Worm (Caenorhabditis elegans) whole organism, L4 larva: ENCODE data around the gene tmem-120.

Source experiments
- D1046.2 ChIP-seq: fragments of 200-800 bp; sonication (Bioruptor generic); IDR thresholded peaks from 2 replicates; pipeline ENCODE4 v1.3.6; 2022; ENCODE audit warnings: missing genetic modification characterization, missing compliant biosample characterization
- T26A8.4 ChIP-seq: fragments of 200-800 bp; sonication (Bioruptor generic); IDR thresholded peaks from 2 replicates; pipeline ENCODE4 v1.3.6; 2022; ENCODE audit warnings: missing genetic modification characterization, missing compliant biosample characterization
- aha-1 ChIP-seq: fragments of 150-350 bp; peaks from one replicate; lab custom pipeline; 2014; ENCODE audit warnings: missing biosample characterization, missing genetic modification characterization
- ceh-44 ChIP-seq: fragments of 200-800 bp; sonication (Bioruptor generic); IDR thresholded peaks from 2 replicates; pipeline ENCODE4 v1.3.6; 2022; ENCODE audit warnings: missing genetic modification reagents, missing genetic modification characterization, missing compliant biosample characterization
- ceh-82 ChIP-seq: sonication (generic microtip); optimal IDR thresholded peaks from 2 replicates; lab custom pipeline; 2017; ENCODE audit warnings: missing biosample characterization, missing genetic modification characterization
- cey-2 ChIP-seq: sonication (generic microtip); optimal IDR thresholded peaks from 3 replicates; lab custom pipeline; 2017; ENCODE audit warnings: missing genetic modification characterization, mild to moderate bottlenecking, missing compliant biosample characterization, antibody characterized with exemption, borderline replicate concordance; ENCODE audit not compliant: insufficient read depth
- dmd-6 ChIP-seq: fragments of 200-800 bp; sonication (Bioruptor generic); IDR thresholded peaks from 2 replicates; pipeline ENCODE4 v1.3.6; 2022; ENCODE audit warnings: missing genetic modification reagents, missing genetic modification characterization, missing compliant biosample characterization
- dpl-1 ChIP-seq: fragments of 150-350 bp; optimal IDR thresholded peaks from 2 replicates; lab custom pipeline; 2014; ENCODE audit warnings: missing biosample characterization, missing genetic modification reagents, missing genetic modification characterization
- dve-1 ChIP-seq: sonication (generic microtip); optimal IDR thresholded peaks from 2 replicates; lab custom pipeline; 2017; ENCODE audit warnings: antibody characterized with exemption, mild to moderate bottlenecking, missing genetic modification characterization, missing compliant biosample characterization; ENCODE audit not compliant: insufficient read depth
- fkh-10 ChIP-seq: fragments of 150-350 bp; optimal IDR thresholded peaks from 2 replicates; lab custom pipeline; 2014; ENCODE audit warnings: missing biosample characterization, missing genetic modification reagents, missing genetic modification characterization
- hif-1 ChIP-seq, 2 experiments: sonication (generic microtip); optimal IDR thresholded peaks; 2 replicates each; lab custom pipeline; 2016 to 2017; ENCODE audit warnings: missing compliant biosample characterization in 2 of 2, missing genetic modification characterization in 2 of 2, missing genetic modification reagents in 2 of 2, missing genotype in 2 of 2, mild to moderate bottlenecking in 1 of 2
- hmg-1.1 ChIP-seq: fragments of 200-800 bp; sonication (Bioruptor generic); IDR thresholded peaks from 2 replicates; pipeline ENCODE4 v1.3.6; 2022; ENCODE audit warnings: missing genetic modification reagents, missing genetic modification characterization, missing compliant biosample characterization
- lim-7 ChIP-seq: fragments of 200-800 bp; sonication (Bioruptor generic); IDR thresholded peaks from 2 replicates; pipeline ENCODE4 v1.3.6; 2022; ENCODE audit warnings: missing genetic modification characterization, missing compliant biosample characterization
- lin-1 ChIP-seq: fragments of 200-800 bp; sonication (Bioruptor generic); IDR thresholded peaks from 2 replicates; pipeline ENCODE4 v1.3.6; 2022; ENCODE audit warnings: missing genetic modification reagents, missing genetic modification characterization, missing compliant biosample characterization
- lin-13 ChIP-seq: fragments of 150-350 bp; optimal IDR thresholded peaks from 2 replicates; lab custom pipeline; 2014; ENCODE audit warnings: missing biosample characterization, missing genetic modification reagents, missing genetic modification characterization
- lin-38 ChIP-seq: fragments of 200-800 bp; sonication (Bioruptor generic); IDR thresholded peaks from 2 replicates; pipeline ENCODE4 v1.3.6; 2022; ENCODE audit warnings: missing genetic modification reagents, missing genetic modification characterization, missing compliant biosample characterization
- lsy-2 ChIP-seq, 2 experiments: fragments of 150-350 bp in 1 of 2; sonication (generic microtip) in 1 of 2; optimal IDR thresholded peaks; 2 replicates each; lab custom pipeline; 2014 to 2017; ENCODE audit warnings: missing biosample characterization in 2 of 2, missing genetic modification characterization in 2 of 2
- mdt-29 ChIP-seq: fragments of 200-800 bp; sonication (Bioruptor generic); IDR thresholded peaks from 2 replicates; pipeline ENCODE4 v1.3.6; 2022; ENCODE audit warnings: missing genetic modification reagents, missing genetic modification characterization, missing compliant biosample characterization
- mep-1 ChIP-seq: fragments of 150-350 bp; sonication (generic microtip); optimal IDR thresholded peaks from 3 replicates; lab custom pipeline; 2014; ENCODE audit warnings: missing biosample characterization, missing genetic modification characterization
- mes-2 ChIP-seq: sonication (generic microtip); optimal IDR thresholded peaks from 2 replicates; lab custom pipeline; 2016; ENCODE audit warnings: missing genotype, mild to moderate bottlenecking, missing genetic modification characterization, missing compliant biosample characterization; ENCODE audit not compliant: poor library complexity, severe bottlenecking
- nhr-25 ChIP-seq: sonication (generic microtip); optimal IDR thresholded peaks from 2 replicates; lab custom pipeline; 2017; ENCODE audit warnings: missing genetic modification characterization, mild to moderate bottlenecking, missing compliant biosample characterization, antibody characterized with exemption, moderate library complexity, borderline replicate concordance; ENCODE audit not compliant: insufficient read depth
- nhr-42 ChIP-seq: fragments of 200-800 bp; sonication (Bioruptor generic); IDR thresholded peaks from 2 replicates; pipeline ENCODE4 v1.3.6; 2022; ENCODE audit warnings: missing genetic modification characterization, missing compliant biosample characterization
- nhr-6 ChIP-seq: fragments of 150-350 bp; optimal IDR thresholded peaks from 2 replicates; lab custom pipeline; 2014; ENCODE audit warnings: missing biosample characterization, missing genetic modification characterization
- nhr-77 ChIP-seq: fragments of 150-350 bp; optimal IDR thresholded peaks from 2 replicates; lab custom pipeline; 2014; ENCODE audit warnings: missing biosample characterization, missing genetic modification characterization
- pqm-1 ChIP-seq: sonication (generic microtip); optimal IDR thresholded peaks from 2 replicates; lab custom pipeline; 2017; ENCODE audit warnings: missing biosample characterization, missing genetic modification characterization
- set-16 ChIP-seq: fragments of 200-800 bp; sonication (Bioruptor generic); IDR thresholded peaks from 2 replicates; pipeline ENCODE4 v1.3.6; 2022; ENCODE audit warnings: missing genetic modification reagents, missing genetic modification characterization, missing compliant biosample characterization
- unc-62 ChIP-seq, 3 experiments: fragments of 150-350 bp in 1 of 3; sonication (generic microtip); optimal IDR thresholded peaks in 2 of 3; peaks in 1 of 3; 1 replicate in 1 of 3; 2 replicates in 2 of 3; lab custom pipeline; 2014 to 2017; ENCODE audit warnings: missing biosample characterization in 3 of 3, missing genetic modification characterization in 3 of 3, missing genetic modification reagents in 3 of 3, missing genotype in 1 of 3
- zfp-3 ChIP-seq: fragments of 200-800 bp; sonication (Bioruptor generic); conservative IDR thresholded peaks from 2 replicates; pipeline ENCODE4 v1.3.6; 2022; ENCODE audit warnings: missing genetic modification reagents, missing genetic modification characterization, missing compliant biosample characterization

Gene tmem-120

DNA sequence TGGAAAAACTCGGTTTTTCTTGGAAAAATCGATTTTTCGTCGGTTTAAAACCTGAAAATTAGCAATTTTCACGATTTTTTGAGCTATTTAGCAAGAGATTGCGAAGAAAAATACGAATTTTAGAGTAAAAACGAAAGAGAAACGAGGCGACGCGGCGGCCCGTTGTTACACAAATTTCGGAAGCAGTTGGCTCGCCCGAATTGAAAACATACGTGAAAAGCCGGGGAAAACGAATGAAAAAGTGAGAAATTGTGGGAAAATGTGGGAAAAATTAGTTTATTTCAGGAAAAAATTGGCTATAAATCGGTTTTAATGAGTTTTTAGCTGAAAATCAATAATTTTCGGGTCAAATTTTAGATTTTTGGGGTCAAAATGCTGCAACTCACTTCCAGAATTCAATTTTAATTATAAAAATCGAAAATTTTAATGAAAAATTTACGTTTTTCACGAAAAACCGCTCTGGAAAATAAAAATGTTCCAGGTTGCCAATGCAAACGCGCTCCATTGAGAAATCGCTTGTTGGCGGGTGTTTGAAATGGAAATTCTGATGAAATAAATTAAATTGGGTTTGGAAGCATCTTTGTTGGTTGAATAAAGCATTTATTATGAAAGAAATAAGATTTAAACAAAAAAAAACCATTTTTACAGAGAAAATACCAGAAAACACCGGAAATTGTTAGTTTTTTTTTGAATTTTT is 15.1 kb upstream of the tmem-120 start, which contains the start of gene snf-6:
snf-6 (minus strand) TSS at position 51 of the 697 bp plus-strand sequence.
- TF ChIP-seq lsy-2 (tag; optimal IDR thresholded peaks at IDR 0.05; lab: Kevin White, UChicago) = peak in 1 of 2 experiments; percentile 55
- TF ChIP-seq lin-13 (GFP tag; lab: Kevin White, UChicago) = peak; percentile 52
- peak; percentile 61 for TF ChIP-seq mes-2 (tag; lab: Kevin White, UChicago)
- 0 out of 2 replicates have a peak, but pooled peaks have one; percentile 11 for TF ChIP-seq hmg-1.1 (GFP tag; lab: Robert Waterston, UW)
- no peak for TF ChIP-seq nhr-25 (tag; lab: Kevin White, UChicago)
- peak; percentile 10 for TF ChIP-seq nhr-77 (tag; lab: Kevin White, UChicago)
- peak; percentile 32 for TF ChIP-seq dve-1 (tag; lab: Kevin White, UChicago)
- peak; percentile 96 for TF ChIP-seq lin-38 (GFP tag; lab: Robert Waterston, UW)
- no peak for TF ChIP-seq mdt-29 (GFP tag; lab: Robert Waterston, UW)
- no peak for TF ChIP-seq dmd-6 (GFP tag; lab: Robert Waterston, UW)
- peak; percentile 87 for TF ChIP-seq dpl-1 (GFP tag; lab: Kevin White, UChicago)
- TF ChIP-seq mep-1 (tag; lab: Kevin White, UChicago) = peak; percentile 16
- TF ChIP-seq nhr-42 (GFP tag; lab: Robert Waterston, UW) = no peak
- TF ChIP-seq nhr-6 (tag; lab: Kevin White, UChicago) = peak; percentile 15

DNA sequence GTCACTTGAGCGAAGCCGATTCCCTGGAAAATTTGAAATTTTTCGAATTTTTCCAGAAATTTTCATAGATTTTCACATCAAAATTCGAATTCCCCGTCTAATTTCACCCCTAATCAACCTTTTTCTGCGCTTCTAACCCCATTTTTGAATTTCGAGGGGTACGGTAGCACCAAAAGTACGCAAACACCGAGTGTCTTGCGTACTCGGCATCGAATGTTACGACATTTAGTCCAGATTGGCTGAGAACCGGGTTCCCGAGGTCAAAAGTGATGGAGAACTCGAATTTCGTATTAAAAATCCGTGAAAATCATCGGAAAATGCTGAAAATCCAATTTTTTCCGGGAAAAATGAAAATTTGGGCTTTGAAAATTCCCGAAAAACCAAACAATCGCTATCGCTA is 10.6 kb upstream of the tmem-120 start:
- no peak for TF ChIP-seq ceh-44 (GFP tag; lab: Robert Waterston, UW)
- no peak for TF ChIP-seq cey-2 (tag; lab: Kevin White, UChicago)
- peak; percentile 75 for TF ChIP-seq aha-1

- TF ChIP-seq ceh-82 = no peak
- TF ChIP-seq aha-1 = peak; percentile 18
- peak; percentile 16 to 78 for TF ChIP-seq lsy-2 (tag; optimal IDR thresholded peaks at IDR 0.05; lab: Kevin White, UChicago)
- TF ChIP-seq lin-13 (GFP tag; lab: Kevin White, UChicago) = peak; percentile 88
Measured at ce11 chrIII:1519906-1520305, 2.1 kb upstream of the tmem-120 start.

DNA sequence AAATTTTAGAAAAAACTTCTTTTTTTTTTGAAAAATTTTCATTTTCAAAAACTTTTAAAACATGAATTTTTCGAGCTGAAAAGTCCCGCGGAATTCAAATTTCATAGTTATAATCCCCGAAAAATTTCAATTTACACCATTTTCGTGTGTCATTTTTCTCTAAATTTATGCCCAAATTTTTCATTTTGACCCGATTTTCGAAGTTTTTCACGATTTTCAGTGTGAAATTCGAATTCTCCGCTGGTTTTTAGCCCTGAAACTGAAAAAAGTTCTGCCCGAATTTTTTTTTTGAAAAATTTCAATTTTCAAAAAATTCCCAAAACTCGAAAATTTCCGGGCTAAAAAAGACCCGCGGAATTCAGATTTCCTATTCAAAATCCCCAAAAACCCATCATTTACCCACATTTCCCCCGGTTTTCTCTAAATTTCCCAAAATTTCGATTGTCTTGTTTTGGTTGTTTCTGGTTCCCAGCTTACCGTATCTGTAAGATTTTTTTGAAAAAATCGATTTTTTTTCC is 9.0 kb downstream of the tmem-120 start:
- TF ChIP-seq pqm-1 = no peak
- no peak for TF ChIP-seq lin-1 (GFP tag; lab: Robert Waterston, UW)
- TF ChIP-seq fkh-10 (GFP tag; lab: Kevin White, UChicago) = no peak
- no peak for TF ChIP-seq lim-7 (GFP tag; lab: Robert Waterston, UW)
- TF ChIP-seq D1046.2 (GFP tag; lab: Robert Waterston, UW) = 0 out of 2 replicates have a peak, but pooled peaks have one; percentile 53
- peak; percentile 18 for TF ChIP-seq aha-1
- TF ChIP-seq zfp-3 = 0 out of 2 replicates have a peak, but pooled peaks have one; percentile 55
- TF ChIP-seq lin-38 (GFP tag; lab: Robert Waterston, UW) = peak; percentile 22; the same call in 1 of the 2 replicates
- no peak for TF ChIP-seq T26A8.4 (GFP tag; lab: Robert Waterston, UW)
- peak in 1 of 2 experiments; percentile 11 for TF ChIP-seq hif-1 (tag; optimal IDR thresholded peaks at IDR 0.05; lab: Kevin White, UChicago)
- TF ChIP-seq set-16 (GFP tag; lab: Robert Waterston, UW) = no peak

- no peak for TF ChIP-seq unc-62 (GFP tag; optimal IDR thresholded peaks at IDR 0.05 in 1 of 2; lab: Kevin White, UChicago)
- TF ChIP-seq unc-62 (tag; optimal IDR thresholded peaks at IDR 0.05; lab: Kevin White, UChicago) = no peak
- TF ChIP-seq set-16 (GFP tag; lab: Robert Waterston, UW) = peak; percentile 77; the same call in 1 of the 2 replicates
Measured at ce11 chrIII:1508244-1508643, 9.5 kb downstream of the tmem-120 start.
